Worm (Caenorhabditis elegans) whole organism, L4 larva: Measurements from ENCODE around the gene cal-2.

Experiments
- F26F4.8 ChIP-seq: fragments of 200-800 bp; sonication (Bioruptor generic); conservative IDR thresholded peaks from 2 replicates; pipeline ENCODE4 v1.3.6; 2022; ENCODE audit warnings: missing genetic modification characterization, missing compliant biosample characterization
- F44E2.7 ChIP-seq: fragments of 200-800 bp; sonication (Bioruptor generic); IDR thresholded peaks from 2 replicates; pipeline ENCODE4 v2.1.2; 2022; ENCODE audit warnings: missing genetic modification characterization, missing compliant biosample characterization
- T20F7.1 ChIP-seq: fragments of 200-800 bp; sonication (Bioruptor generic); optimal IDR thresholded peaks from 2 replicates; lab custom pipeline; 2018; ENCODE audit warnings: mild to moderate bottlenecking, missing genetic modification characterization, missing compliant biosample characterization
- Y105C5A.15 ChIP-seq: fragments of 200-800 bp; sonication (Bioruptor generic); IDR thresholded peaks from 2 replicates; pipeline ENCODE4 v1.3.6; 2022; ENCODE audit warnings: missing genetic modification characterization, missing compliant biosample characterization
- Y48G9A.11 ChIP-seq: fragments of 200-800 bp; sonication (Bioruptor generic); IDR thresholded peaks from 2 replicates; pipeline ENCODE4 v1.3.6; 2022; ENCODE audit warnings: missing genetic modification reagents, missing genetic modification characterization, missing compliant biosample characterization
- ZK546.5 ChIP-seq, 2 experiments: sonication (generic microtip); optimal IDR thresholded peaks; 2 replicates each; lab custom pipeline; 2017; ENCODE audit warnings: missing biosample characterization in 2 of 2, missing genetic modification characterization in 2 of 2
- aha-1 ChIP-seq: fragments of 150-350 bp; peaks from one replicate; lab custom pipeline; 2014; ENCODE audit warnings: missing biosample characterization, missing genetic modification characterization
- arid-1 ChIP-seq: fragments of 200-800 bp; sonication (Bioruptor generic); conservative IDR thresholded peaks from 2 replicates; pipeline ENCODE4 v1.3.6; 2022; ENCODE audit warnings: missing genetic modification reagents, missing genetic modification characterization, missing compliant biosample characterization
- ceh-20 ChIP-seq: fragments of 200-800 bp; sonication (Bioruptor generic); IDR thresholded peaks from 2 replicates; pipeline ENCODE4 v1.3.6; 2022; ENCODE audit warnings: missing genetic modification reagents, missing genetic modification characterization, missing compliant biosample characterization
- ces-1 ChIP-seq: fragments of 150-350 bp; sonication (generic microtip); optimal IDR thresholded peaks from 4 replicates; lab custom pipeline; 2014; ENCODE audit warnings: missing biosample characterization, missing genetic modification reagents, missing genetic modification characterization
- cey-2 ChIP-seq: sonication (generic microtip); optimal IDR thresholded peaks from 3 replicates; lab custom pipeline; 2017; ENCODE audit warnings: missing genetic modification characterization, mild to moderate bottlenecking, missing compliant biosample characterization, antibody characterized with exemption, borderline replicate concordance; ENCODE audit not compliant: insufficient read depth
- daf-16 ChIP-seq, 3 experiments: sonication (generic microtip); optimal IDR thresholded peaks; 2 replicates each; lab custom pipeline; 2016 to 2017; ENCODE audit warnings: missing genetic modification characterization in 3 of 3, missing genetic modification reagents in 3 of 3, mild to moderate bottlenecking in 2 of 3, missing compliant biosample characterization in 2 of 3, missing biosample characterization in 1 of 3, moderate library complexity in 1 of 3
- dmd-6 ChIP-seq: fragments of 200-800 bp; sonication (Bioruptor generic); IDR thresholded peaks from 2 replicates; pipeline ENCODE4 v1.3.6; 2022; ENCODE audit warnings: missing genetic modification reagents, missing genetic modification characterization, missing compliant biosample characterization
- dmd-8 ChIP-seq: fragments of 200-800 bp; sonication (Bioruptor generic); IDR thresholded peaks from 2 replicates; pipeline ENCODE4 v1.3.6; 2022; ENCODE audit warnings: missing genetic modification characterization, missing compliant biosample characterization
- dpl-1 ChIP-seq: fragments of 150-350 bp; optimal IDR thresholded peaks from 2 replicates; lab custom pipeline; 2014; ENCODE audit warnings: missing biosample characterization, missing genetic modification reagents, missing genetic modification characterization
- egl-27 ChIP-seq: sonication (generic microtip); optimal IDR thresholded peaks from 3 replicates; lab custom pipeline; 2017; ENCODE audit warnings: missing biosample characterization, missing genetic modification reagents, missing genetic modification characterization
- fkh-10 ChIP-seq: fragments of 150-350 bp; optimal IDR thresholded peaks from 2 replicates; lab custom pipeline; 2014; ENCODE audit warnings: missing biosample characterization, missing genetic modification reagents, missing genetic modification characterization
- gei-8 ChIP-seq: fragments of 200-800 bp; sonication (Bioruptor generic); optimal IDR thresholded peaks from 2 replicates; lab custom pipeline; 2018; ENCODE audit warnings: mild to moderate bottlenecking, missing genetic modification characterization, missing compliant biosample characterization
- jun-1 ChIP-seq: fragments of 150-350 bp; optimal IDR thresholded peaks from 2 replicates; lab custom pipeline; 2014; ENCODE audit warnings: missing biosample characterization, missing genetic modification reagents, missing genetic modification characterization
- lin-15B ChIP-seq: fragments of 150-350 bp; sonication (generic microtip); optimal IDR thresholded peaks from 3 replicates; lab custom pipeline; 2014; ENCODE audit warnings: missing biosample characterization, missing genetic modification characterization
- lin-38 ChIP-seq: fragments of 200-800 bp; sonication (Bioruptor generic); IDR thresholded peaks from 2 replicates; pipeline ENCODE4 v1.3.6; 2022; ENCODE audit warnings: missing genetic modification reagents, missing genetic modification characterization, missing compliant biosample characterization
- lsy-2 ChIP-seq, 2 experiments: fragments of 150-350 bp in 1 of 2; sonication (generic microtip) in 1 of 2; optimal IDR thresholded peaks; 2 replicates each; lab custom pipeline; 2014 to 2017; ENCODE audit warnings: missing biosample characterization in 2 of 2, missing genetic modification characterization in 2 of 2
- madf-5 ChIP-seq, 2 experiments: fragments of 200-800 bp; sonication (Bioruptor generic); IDR thresholded peaks; 2 replicates each; pipeline ENCODE4 v1.3.6; 2022; ENCODE audit warnings: missing compliant biosample characterization in 2 of 2, missing genetic modification characterization in 2 of 2
- madf-9 ChIP-seq: fragments of 200-800 bp; sonication (Bioruptor generic); conservative IDR thresholded peaks from 2 replicates; pipeline ENCODE4 v1.3.6; 2022; ENCODE audit warnings: missing genetic modification reagents, missing genetic modification characterization, missing compliant biosample characterization
- mdt-29 ChIP-seq: fragments of 200-800 bp; sonication (Bioruptor generic); IDR thresholded peaks from 2 replicates; pipeline ENCODE4 v1.3.6; 2022; ENCODE audit warnings: missing genetic modification reagents, missing genetic modification characterization, missing compliant biosample characterization
- mes-2 ChIP-seq: sonication (generic microtip); optimal IDR thresholded peaks from 2 replicates; lab custom pipeline; 2016; ENCODE audit warnings: missing genotype, mild to moderate bottlenecking, missing genetic modification characterization, missing compliant biosample characterization; ENCODE audit not compliant: poor library complexity, severe bottlenecking
- nhr-111 ChIP-seq: fragments of 200-800 bp; sonication (Bioruptor generic); optimal IDR thresholded peaks from 2 replicates; lab custom pipeline; 2018; ENCODE audit warnings: mild to moderate bottlenecking, missing genetic modification characterization, missing compliant biosample characterization
- nhr-237 ChIP-seq: sonication (generic microtip); optimal IDR thresholded peaks from 2 replicates; lab custom pipeline; 2017; ENCODE audit warnings: missing biosample characterization, missing genetic modification characterization
- nhr-42 ChIP-seq: fragments of 200-800 bp; sonication (Bioruptor generic); IDR thresholded peaks from 2 replicates; pipeline ENCODE4 v1.3.6; 2022; ENCODE audit warnings: missing genetic modification characterization, missing compliant biosample characterization
- nhr-48 ChIP-seq: sonication (generic microtip); optimal IDR thresholded peaks from 2 replicates; lab custom pipeline; 2016; ENCODE audit warnings: mild to moderate bottlenecking, missing genetic modification characterization, missing compliant biosample characterization
- nhr-77 ChIP-seq: fragments of 150-350 bp; optimal IDR thresholded peaks from 2 replicates; lab custom pipeline; 2014; ENCODE audit warnings: missing biosample characterization, missing genetic modification characterization
- php-3 ChIP-seq: fragments of 200-800 bp; sonication (Bioruptor generic); IDR thresholded peaks from 2 replicates; pipeline ENCODE4 v1.3.6; 2022; ENCODE audit warnings: missing genetic modification reagents, missing genetic modification characterization, missing compliant biosample characterization
- pqm-1 ChIP-seq: sonication (generic microtip); optimal IDR thresholded peaks from 2 replicates; lab custom pipeline; 2017; ENCODE audit warnings: missing biosample characterization, missing genetic modification characterization
- sdz-12 ChIP-seq: fragments of 200-800 bp; sonication (Bioruptor generic); optimal IDR thresholded peaks from 2 replicates; lab custom pipeline; 2018; ENCODE audit warnings: mild to moderate bottlenecking, missing genetic modification characterization, missing compliant biosample characterization
- skn-1 ChIP-seq: fragments of 150-350 bp; optimal IDR thresholded peaks from 2 replicates; lab custom pipeline; 2014; ENCODE audit warnings: missing biosample characterization, missing genetic modification characterization
- snpc-1.2 ChIP-seq: fragments of 200-800 bp; sonication (Bioruptor generic); IDR thresholded peaks from 2 replicates; pipeline ENCODE4 v1.3.6; 2022; ENCODE audit warnings: missing genetic modification reagents, missing genetic modification characterization, missing compliant biosample characterization
- unc-130 ChIP-seq: sonication (generic microtip); optimal IDR thresholded peaks from 2 replicates; lab custom pipeline; 2016; ENCODE audit warnings: missing genetic modification reagents, missing genetic modification characterization, missing compliant biosample characterization
- unc-62 ChIP-seq, 3 experiments: fragments of 150-350 bp in 1 of 3; sonication (generic microtip); optimal IDR thresholded peaks in 2 of 3; peaks in 1 of 3; 1 replicate in 1 of 3; 2 replicates in 2 of 3; lab custom pipeline; 2014 to 2017; ENCODE audit warnings: missing biosample characterization in 3 of 3, missing genetic modification characterization in 3 of 3, missing genetic modification reagents in 3 of 3, missing genotype in 1 of 3
- zag-1 ChIP-seq: fragments of 150-350 bp; optimal IDR thresholded peaks from 2 replicates; lab custom pipeline; 2014; ENCODE audit warnings: missing biosample characterization, missing genetic modification characterization
- zfp-2 ChIP-seq: sonication (generic microtip); optimal IDR thresholded peaks from 2 replicates; lab custom pipeline; 2016; ENCODE audit warnings: mild to moderate bottlenecking, missing genetic modification characterization, missing compliant biosample characterization
- zfp-3 ChIP-seq: fragments of 200-800 bp; sonication (Bioruptor generic); conservative IDR thresholded peaks from 2 replicates; pipeline ENCODE4 v1.3.6; 2022; ENCODE audit warnings: missing genetic modification reagents, missing genetic modification characterization, missing compliant biosample characterization
- zip-2 ChIP-seq: fragments of 150-350 bp; optimal IDR thresholded peaks from 2 replicates; lab custom pipeline; 2014; ENCODE audit warnings: missing biosample characterization, missing genetic modification characterization
- ztf-7 ChIP-seq: fragments of 150-350 bp; optimal IDR thresholded peaks from 2 replicates; lab custom pipeline; 2014; ENCODE audit warnings: missing biosample characterization, missing genetic modification characterization

Gene cal-2

ce11 chrII:8933693-8934432 lies 26.7 kb upstream of the cal-2 start, which contains the start of gene T21B10.3 (continued):
- TF ChIP-seq pqm-1 (tag; lab: Kevin White, UChicago) (no peak), ceh-20 (GFP tag; lab: Robert Waterston, UW) (peak; percentile 53; the same call in 1 of the 2 replicates), dmd-6 (GFP tag; lab: Robert Waterston, UW) (peak; percentile 40), snpc-1.2 (GFP tag; lab: Robert Waterston, UW) (peak; percentile 86), unc-62 (GFP tag; optimal IDR thresholded peaks at IDR 0.05 in 1 of 2; lab: Kevin White, UChicago) (no peak), unc-62 (tag; optimal IDR thresholded peaks at IDR 0.05; lab: Kevin White, UChicago) (no peak), ZK546.5 (tag; optimal IDR thresholded peaks at IDR 0.05; lab: Kevin White, UChicago) (no peak)

DNA sequence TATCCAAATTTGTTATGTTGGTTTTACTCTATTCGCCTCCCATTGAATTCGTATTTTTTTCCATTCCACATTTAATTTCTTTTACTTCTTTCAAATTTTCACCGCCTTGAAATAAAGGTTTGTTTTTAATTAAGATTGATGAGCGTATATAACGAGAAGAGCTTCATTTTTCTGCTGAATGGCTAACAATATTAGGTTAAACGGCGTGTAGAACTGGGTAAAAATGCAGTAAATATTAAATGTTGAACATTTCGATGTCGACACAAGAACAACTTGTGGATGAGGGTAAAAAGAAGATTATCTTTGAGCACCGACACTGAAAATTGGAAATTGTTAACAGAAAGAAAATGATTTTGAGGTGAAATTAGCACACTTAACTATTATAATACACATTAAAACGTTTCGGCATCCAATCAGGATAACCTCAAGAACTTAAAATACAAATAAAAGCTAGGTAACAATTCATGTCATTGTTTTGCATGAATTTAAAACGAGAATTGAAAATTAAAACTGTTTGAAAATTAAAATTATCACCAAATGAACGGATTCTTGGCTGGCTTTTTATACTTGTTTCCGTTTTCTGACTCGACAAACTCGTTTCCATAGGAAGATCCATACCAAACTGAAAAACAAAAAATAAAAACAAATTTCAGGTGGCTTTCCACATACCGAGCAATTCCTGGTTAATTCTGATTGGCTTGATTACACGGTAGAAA lies 21.4 kb upstream of the cal-2 start:
- TF ChIP-seq dmd-8 (GFP tag; lab: Robert Waterston, UW), result no peak
- no peak for TF ChIP-seq ztf-7 (tag; lab: Kevin White, UChicago)
- no peak for TF ChIP-seq unc-130 (GFP tag; lab: Kevin White, UChicago)
- no peak for TF ChIP-seq nhr-48 (tag; lab: Kevin White, UChicago)
- TF ChIP-seq Y48G9A.11 (GFP tag; lab: Robert Waterston, UW), result peak; percentile 15; the same call in 1 of the 2 replicates
- peak; percentile 15 for TF ChIP-seq T20F7.1 (GFP tag; lab: Kevin White, UChicago)
- TF ChIP-seq nhr-77 (tag; lab: Kevin White, UChicago), result no peak
- TF ChIP-seq aha-1 (tag; lab: Kevin White, UChicago), result peak; percentile 91
- no peak for TF ChIP-seq lin-15B (tag; lab: Kevin White, UChicago)
- TF ChIP-seq jun-1 (tag; lab: Kevin White, UChicago), result no peak
- no peak for TF ChIP-seq Y105C5A.15
- TF ChIP-seq skn-1 (tag; lab: Kevin White, UChicago), result no peak
- no peak for TF ChIP-seq fkh-10 (GFP tag; lab: Kevin White, UChicago)
- no peak for TF ChIP-seq php-3 (GFP tag; lab: Robert Waterston, UW)
- TF ChIP-seq unc-62 (GFP tag; optimal IDR thresholded peaks at IDR 0.05 in 1 of 2; lab: Kevin White, UChicago), result peak in 1 of 2 experiments; percentile 14
- no peak for TF ChIP-seq unc-62 (tag; optimal IDR thresholded peaks at IDR 0.05; lab: Kevin White, UChicago)
- 0 out of 2 replicates have a peak, but pooled peaks have one; percentile 30 for TF ChIP-seq arid-1 (GFP tag; lab: Robert Waterston, UW)
- no peak for TF ChIP-seq nhr-237 (tag; lab: Kevin White, UChicago)
- no peak for TF ChIP-seq sdz-12 (GFP tag; lab: Kevin White, UChicago)
- TF ChIP-seq ces-1 (GFP tag; lab: Kevin White, UChicago), result no peak
- TF ChIP-seq zag-1 (tag; lab: Kevin White, UChicago), result no peak
- no peak for TF ChIP-seq zip-2 (tag; lab: Kevin White, UChicago)
- no peak for TF ChIP-seq madf-5 (GFP tag; IDR thresholded peaks at IDR 0.05; lab: Robert Waterston, UW)
- TF ChIP-seq nhr-42, result no peak
- TF ChIP-seq lin-38, result peak; percentile 30
- no peak for TF ChIP-seq F26F4.8 (GFP tag; lab: Robert Waterston, UW)
- TF ChIP-seq zfp-3 (GFP tag; lab: Robert Waterston, UW), result no peak
- TF ChIP-seq nhr-111 (GFP tag; lab: Kevin White, UChicago), result no peak
- no peak for TF ChIP-seq mes-2
- TF ChIP-seq snpc-1.2 (GFP tag; lab: Robert Waterston, UW), result peak; percentile 18; the same call in 1 of the 2 replicates
- no peak for TF ChIP-seq gei-8 (GFP tag; lab: Kevin White, UChicago)

DNA sequence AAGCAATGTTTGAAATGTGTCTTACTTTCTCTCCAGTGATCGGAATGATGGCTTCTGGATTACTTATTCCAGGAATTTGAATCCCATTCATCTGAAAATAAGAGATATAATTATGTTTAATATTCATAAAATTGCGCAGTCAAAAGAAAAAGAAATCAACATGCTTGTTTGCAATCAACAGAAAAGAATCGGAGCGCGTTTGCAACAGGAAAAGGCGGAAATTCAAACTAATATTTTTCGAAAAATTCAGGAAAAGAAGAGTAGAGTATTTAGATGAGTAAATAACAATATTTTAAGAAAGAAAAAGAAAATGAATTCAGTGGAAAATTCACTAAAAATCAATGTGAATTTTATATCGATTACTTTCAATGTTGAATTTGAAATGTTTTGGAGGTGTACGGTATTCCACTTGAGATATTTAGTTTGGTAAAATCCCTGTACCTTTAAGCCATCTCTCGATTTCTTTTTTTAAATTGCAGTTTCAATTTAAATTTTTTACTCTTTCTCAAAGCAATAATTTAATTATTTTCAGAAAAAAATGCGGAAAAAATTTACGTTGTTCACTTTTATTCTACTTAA lies 20.1 kb upstream of the cal-2 start, which contains the start of the genes set-17 and T21B10.4:
set-17 (minus strand) TSS at position 127 of the 579 bp plus-strand sequence.
T21B10.4 (plus strand) TSS at position 533 of the 579 bp plus-strand sequence.
- TF ChIP-seq daf-16 (GFP tag; optimal IDR thresholded peaks at IDR 0.05; lab: Kevin White, UChicago) (no peak), daf-16 (tag; optimal IDR thresholded peaks at IDR 0.05; lab: Kevin White, UChicago) (peak; percentile 71), madf-9 (GFP tag; lab: Robert Waterston, UW) (no peak), F26F4.8 (GFP tag; lab: Robert Waterston, UW) (no peak), dpl-1 (GFP tag; lab: Kevin White, UChicago) (peak; percentile 79), lin-38 (peak; percentile 58), nhr-48 (tag; lab: Kevin White, UChicago) (no peak), zag-1 (tag; lab: Kevin White, UChicago) (no peak), lsy-2 (tag; optimal IDR thresholded peaks at IDR 0.05; lab: Kevin White, UChicago) (peak in 1 of 2 experiments; percentile 39), cey-2 (tag; lab: Kevin White, UChicago) (no peak), fkh-10 (GFP tag; lab: Kevin White, UChicago) (no peak), F44E2.7 (GFP tag; lab: Robert Waterston, UW) (no peak), egl-27 (tag; lab: Kevin White, UChicago) (no peak), ceh-20 (GFP tag; lab: Robert Waterston, UW) (no peak), zfp-2 (tag; lab: Kevin White, UChicago) (no peak), mdt-29 (GFP tag; lab: Robert Waterston, UW) (no peak)
